Worm (Caenorhabditis elegans): ENCODE results near the gene sams-4.

ce11 chrIV:5821997-5822396, 24.2 kb downstream of the sams-4 start:
- TF ChIP-seq nhr-10 (tag; optimal IDR thresholded peaks at IDR 0.05): no peak
- no peak for TF ChIP-seq ceh-82 (tag; optimal IDR thresholded peaks at IDR 0.05)
- no peak for TF ChIP-seq F26F4.8 (GFP tag; conservative IDR thresholded peaks at IDR 0.05)
- no peak for TF ChIP-seq unc-62 (GFP tag; optimal IDR thresholded peaks at IDR 0.05 in 1 of 2)
- TF ChIP-seq unc-62 (tag; optimal IDR thresholded peaks at IDR 0.05): no peak
- no peak for TF ChIP-seq nhr-25 (tag; optimal IDR thresholded peaks at IDR 0.05; ENCODE audit: borderline replicate concordance, insufficient read depth)
- TF ChIP-seq unc-130 (GFP tag; optimal IDR thresholded peaks at IDR 0.05): no peak
- no peak for TF ChIP-seq fkh-10 (GFP tag; optimal IDR thresholded peaks at IDR 0.05)
- TF ChIP-seq nhr-28 (tag; optimal IDR thresholded peaks at IDR 0.05): peak; percentile 70
- TF ChIP-seq R02D3.7 (tag; optimal IDR thresholded peaks at IDR 0.05): no peak
- TF ChIP-seq ztf-11 (tag; optimal IDR thresholded peaks at IDR 0.05): no peak
- TF ChIP-seq ZK337.2 (GFP tag; IDR thresholded peaks at IDR 0.05): no peak
- TF ChIP-seq lin-13 (GFP tag; optimal IDR thresholded peaks at IDR 0.05): no peak
- TF ChIP-seq ces-1 (GFP tag; optimal IDR thresholded peaks at IDR 0.05): no peak
- no peak for TF ChIP-seq gei-8 (GFP tag; optimal IDR thresholded peaks at IDR 0.05)

All from whole organism, L4 larva.